Fruit fly (Drosophila melanogaster): ENCODE measurements around the gene Dad.

Gene Dad

DNA sequence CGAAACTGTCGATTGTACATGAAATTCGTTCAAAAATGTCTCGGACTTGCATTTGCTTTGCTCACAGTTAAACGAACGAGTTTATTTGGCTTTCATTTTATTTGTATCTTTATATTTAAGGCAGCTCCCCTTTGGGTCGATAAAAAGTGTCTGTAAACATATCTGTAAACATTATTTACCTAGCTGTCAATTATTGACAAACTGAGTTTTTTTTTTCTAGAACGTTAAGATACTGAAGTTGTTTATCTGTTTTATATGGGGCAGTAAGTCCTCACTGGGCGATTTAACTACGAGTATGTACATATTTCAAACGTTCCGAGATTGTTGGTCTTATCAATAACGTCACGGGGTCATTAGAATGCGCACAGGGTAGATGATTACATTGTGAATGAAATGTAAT, 61.9 kb downstream of the Dad start (continued):
- TF ChIP-seq sob (GFP tag; IDR thresholded peaks at IDR 0.05) (no peak), Sin3A (optimal IDR thresholded peaks at IDR 0.05) (no peak), BEAF-32 (GFP tag; optimal IDR thresholded peaks at IDR 0.05) (no peak), Hand (GFP tag; optimal IDR thresholded peaks at IDR 0.05) (no peak), Dbx (GFP tag; IDR thresholded peaks at IDR 0.05) (no peak), ara (GFP tag; IDR thresholded peaks at IDR 0.05) (no peak), CG6854 (GFP tag; optimal IDR thresholded peaks at IDR 0.05) (peak; percentile 31), CG11695 (GFP tag; IDR thresholded peaks at IDR 0.05) (peak; percentile 15; the same call in 1 of the 3 replicates), CG3281 (GFP tag; optimal IDR thresholded peaks at IDR 0.05) (no peak), CG17829 (tag; optimal IDR thresholded peaks at IDR 0.05) (no peak), ato (GFP tag; IDR thresholded peaks at IDR 0.05; ENCODE audit: partially characterized antibody) (no peak), CG10209 (GFP tag; optimal IDR thresholded peaks at IDR 0.05) (peak; percentile 19), eyg (GFP tag; optimal IDR thresholded peaks at IDR 0.05) (peak; percentile 17), CG6813 (GFP tag; optimal IDR thresholded peaks at IDR 0.05) (peak; percentile 63), esg (GFP tag; conservative IDR thresholded peaks at IDR 0.05) (no peak), CG10321 (GFP tag; IDR thresholded peaks at IDR 0.05) (no peak), CTCF (GFP tag; optimal IDR thresholded peaks at IDR 0.05) (no peak), luna (GFP tag; optimal IDR thresholded peaks at IDR 0.05) (no peak), chn (GFP tag; optimal IDR thresholded peaks at IDR 0.05) (no peak), CG10543 (GFP tag; optimal IDR thresholded peaks at IDR 0.05) (peak; percentile 43), sd (tag; optimal IDR thresholded peaks at IDR 0.05) (peak; percentile 32), gsb-n (tag; optimal IDR thresholded peaks at IDR 0.05) (no peak), CG11504 (tag; optimal IDR thresholded peaks at IDR 0.05) (no peak), fd64A (GFP tag; optimal IDR thresholded peaks at IDR 0.05) (no peak), row (GFP tag; IDR thresholded peaks at IDR 0.05) (no peak), CG32767 (GFP tag; IDR thresholded peaks at IDR 0.05) (no peak), CG16863 (GFP tag; optimal IDR thresholded peaks at IDR 0.05) (no peak), CG4707 (GFP tag; optimal IDR thresholded peaks at IDR 0.05) (peak; percentile 38), CG11247 (GFP tag; IDR thresholded peaks at IDR 0.05) (no peak), Myb (GFP tag; optimal IDR thresholded peaks at IDR 0.05) (no peak), Dad (GFP tag; optimal IDR thresholded peaks at IDR 0.05) (no peak), tin (GFP tag; optimal IDR thresholded peaks at IDR 0.05) (no peak), Chrac-16 (GFP tag; optimal IDR thresholded peaks at IDR 0.05) (no peak), CG6689 (GFP tag; IDR thresholded peaks at IDR 0.05) (no peak), CG4328 (GFP tag; optimal IDR thresholded peaks at IDR 0.05) (peak; percentile 31), Opbp (GFP tag; IDR thresholded peaks at IDR 0.05; ENCODE audit: partially characterized antibody) (no peak), CG6765 (GFP tag; optimal IDR thresholded peaks at IDR 0.05) (peak; percentile 27), odd (GFP tag; optimal IDR thresholded peaks at IDR 0.05) (peak; percentile 57), so (GFP tag; IDR thresholded peaks at IDR 0.05) (no peak), trh (GFP tag; optimal IDR thresholded peaks at IDR 0.05) (no peak), Dip2 (GFP tag; IDR thresholded peaks at IDR 0.05) (no peak), CG11398 (GFP tag; optimal IDR thresholded peaks at IDR 0.05) (no peak), az2 (GFP tag; optimal IDR thresholded peaks at IDR 0.05) (no peak), corto (GFP tag; optimal IDR thresholded peaks at IDR 0.05) (no peak), peb (GFP tag; IDR thresholded peaks at IDR 0.05) (no peak), sna (GFP tag; IDR thresholded peaks at IDR 0.05; ENCODE audit: partially characterized antibody) (no peak), jigr1 (GFP tag; IDR thresholded peaks at IDR 0.05) (no peak), CG11085 (GFP tag; IDR thresholded peaks at IDR 0.05) (no peak), grn (GFP tag; optimal IDR thresholded peaks at IDR 0.05) (peak; percentile 45), CG31365 (tag; optimal IDR thresholded peaks at IDR 0.05) (no peak), schlank (tag; optimal IDR thresholded peaks at IDR 0.05) (no peak), Atf3 (GFP tag; optimal IDR thresholded peaks at IDR 0.05) (no peak), CG1024 (GFP tag; IDR thresholded peaks at IDR 0.05) (no peak), E2f1 (GFP tag; IDR thresholded peaks at IDR 0.05) (no peak)

Measured in whole organism, embryonic.